Fruit fly (Drosophila melanogaster): ENCODE data around the gene Cog7.

Cog7 gene

DNA sequence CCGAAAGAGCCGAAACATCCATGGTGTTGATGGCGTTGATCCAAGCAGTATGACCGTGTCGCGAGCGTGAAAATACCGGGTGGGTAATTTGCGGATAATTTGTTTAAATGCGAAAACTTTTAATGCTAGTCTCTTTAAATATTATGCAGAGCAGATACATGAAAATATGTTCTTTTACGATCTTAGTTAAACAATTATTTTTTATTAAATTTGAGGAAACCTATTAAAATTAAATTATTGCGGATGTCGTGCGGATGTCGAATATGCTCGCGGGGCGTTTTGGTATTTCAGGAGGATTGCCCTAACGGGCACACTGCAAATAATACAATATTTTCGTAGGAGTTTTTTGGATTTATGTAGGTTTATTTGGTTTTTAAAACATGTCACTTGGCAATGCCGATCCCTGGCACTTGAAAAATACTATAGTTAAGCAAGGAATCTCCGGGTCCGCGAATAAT lies at the start of gene Cog7, which contains the start of the genes CG42557 and CG42558:
Cog7 (minus strand) TSS at position 51 of the 458 bp plus-strand sequence.
CG42557 (plus strand) TSS at position 281 of the 458 bp plus-strand sequence.
CG42558 (plus strand) TSS at position 281 of the 458 bp plus-strand sequence.
- TF ChIP-seq CG32264 (GFP tag; optimal IDR thresholded peaks at IDR 0.05) = no peak
- no peak for TF ChIP-seq Abd-B (GFP tag; optimal IDR thresholded peaks at IDR 0.05)
- TF ChIP-seq OdsH (GFP tag; optimal IDR thresholded peaks at IDR 0.05) = no peak
- TF ChIP-seq tai (GFP tag; optimal IDR thresholded peaks at IDR 0.05) = no peak
- TF ChIP-seq dsf (GFP tag; optimal IDR thresholded peaks at IDR 0.05; ENCODE audit: borderline replicate concordance) = no peak
- TF ChIP-seq GATAd (GFP tag; optimal IDR thresholded peaks at IDR 0.05) = no peak
- TF ChIP-seq Dif (GFP tag; optimal IDR thresholded peaks at IDR 0.05; ENCODE audit: partially characterized antibody) = no peak
- no peak for TF ChIP-seq Hr78 (GFP tag; optimal IDR thresholded peaks at IDR 0.05)
- TF ChIP-seq CrebA (GFP tag; optimal IDR thresholded peaks at IDR 0.05; ENCODE audit: borderline replicate concordance) = no peak

- TF ChIP-seq h (GFP tag; optimal IDR thresholded peaks at IDR 0.05) = peak; percentile 18
- peak; percentile 19 for TF ChIP-seq ey (GFP tag; optimal IDR thresholded peaks at IDR 0.05)
- peak; percentile 14 for TF ChIP-seq rgr (GFP tag; optimal IDR thresholded peaks at IDR 0.05)
- no peak for TF ChIP-seq Myc (optimal IDR thresholded peaks at IDR 0.05)
Measured at dm6 chr3R:29982027-29982426, 49.2 kb upstream of the Cog7 start.

dm6 chr3R:29981479-29981878 lies 48.6 kb upstream of the Cog7 start:
- TF ChIP-seq brk (GFP tag; optimal IDR thresholded peaks at IDR 0.05) = no peak
- TF ChIP-seq h (GFP tag; optimal IDR thresholded peaks at IDR 0.05) = peak; percentile 9

DNA sequence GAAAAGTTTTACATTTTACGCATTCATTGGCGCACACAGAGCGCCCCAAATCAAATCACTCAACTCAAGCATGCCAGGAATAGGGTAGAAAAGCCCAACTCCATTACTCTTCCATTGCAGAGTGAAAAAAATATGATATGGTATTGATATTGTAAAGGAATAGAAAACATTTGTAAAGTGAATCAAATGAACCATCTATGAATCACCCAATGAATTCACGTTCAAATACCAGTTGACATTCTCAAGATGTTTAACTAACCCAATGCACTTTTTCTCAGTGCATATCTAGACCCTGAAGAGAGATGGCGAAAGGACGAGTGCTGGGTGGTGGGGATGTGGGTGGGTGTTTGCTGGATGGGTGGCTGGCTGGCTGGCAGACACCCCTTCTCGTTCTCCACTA lies 45.7 kb upstream of the Cog7 start:
- peak in 1 of 2 experiments; percentile 40 for TF ChIP-seq foxo (GFP tag; optimal IDR thresholded peaks at IDR 0.05)
- no peak for TF ChIP-seq dsf (GFP tag; optimal IDR thresholded peaks at IDR 0.05; ENCODE audit: borderline replicate concordance)
- no peak for TF ChIP-seq tai (GFP tag; optimal IDR thresholded peaks at IDR 0.05)
- TF ChIP-seq CG9705 (GFP tag; optimal IDR thresholded peaks at IDR 0.05) = no peak
- TF ChIP-seq sv (GFP tag; optimal IDR thresholded peaks at IDR 0.05) = no peak
- TF ChIP-seq ey (GFP tag; optimal IDR thresholded peaks at IDR 0.05) = peak; percentile 39
- TF ChIP-seq Hr78 (GFP tag; optimal IDR thresholded peaks at IDR 0.05) = no peak
- TF ChIP-seq jim (GFP tag; optimal IDR thresholded peaks at IDR 0.05) = no peak
- no peak for TF ChIP-seq Myc (optimal IDR thresholded peaks at IDR 0.05)
- TF ChIP-seq woc (GFP tag; optimal IDR thresholded peaks at IDR 0.05) = no peak
- no peak for TF ChIP-seq N (GFP tag; optimal IDR thresholded peaks at IDR 0.05)
- no peak for TF ChIP-seq sage (GFP tag; optimal IDR thresholded peaks at IDR 0.05)
- TF ChIP-seq rgr (GFP tag; optimal IDR thresholded peaks at IDR 0.05) = peak; percentile 32
- TF ChIP-seq brk (GFP tag; optimal IDR thresholded peaks at IDR 0.05) = no peak
- TF ChIP-seq fru (GFP tag; optimal IDR thresholded peaks at IDR 0.05) = peak; percentile 48
- TF ChIP-seq dl (GFP tag; optimal IDR thresholded peaks at IDR 0.05; ENCODE audit: insufficient read depth in 1 of 2, partially characterized antibody in 2 of 2) = no peak
- TF ChIP-seq Hnf4 (GFP tag; optimal IDR thresholded peaks at IDR 0.05) = no peak
- peak; percentile 32 for TF ChIP-seq br (GFP tag; optimal IDR thresholded peaks at IDR 0.05)
- TF ChIP-seq Vsx2 (GFP tag; optimal IDR thresholded peaks at IDR 0.05; ENCODE audit: partially characterized antibody) = no peak
- no peak for TF ChIP-seq lola (GFP tag; optimal IDR thresholded peaks at IDR 0.05)
- TF ChIP-seq psq (GFP tag; optimal IDR thresholded peaks at IDR 0.05) = no peak
- TF ChIP-seq OdsH (GFP tag; optimal IDR thresholded peaks at IDR 0.05) = peak; percentile 24
- TF ChIP-seq GATAd (GFP tag; optimal IDR thresholded peaks at IDR 0.05) = no peak
- TF ChIP-seq Dfd (GFP tag; optimal IDR thresholded peaks at IDR 0.05) = no peak
- no peak for TF ChIP-seq Mio (GFP tag; optimal IDR thresholded peaks at IDR 0.05)
- no peak for TF ChIP-seq dmrt93B (GFP tag; optimal IDR thresholded peaks at IDR 0.05)
- no peak for TF ChIP-seq Hr83 (GFP tag; optimal IDR thresholded peaks at IDR 0.05; ENCODE audit: poor library complexity, severe bottlenecking)
- no peak for TF ChIP-seq pan (optimal IDR thresholded peaks at IDR 0.05)
- no peak for TF ChIP-seq Dif (GFP tag; optimal IDR thresholded peaks at IDR 0.05; ENCODE audit: partially characterized antibody)
- no peak for TF ChIP-seq Jra (GFP tag; optimal IDR thresholded peaks at IDR 0.05)
- peak; percentile 49 for TF ChIP-seq HLH106 (tag; optimal IDR thresholded peaks at IDR 0.05)
- TF ChIP-seq h (GFP tag; optimal IDR thresholded peaks at IDR 0.05) = peak; percentile 46
- TF ChIP-seq CG32264 (GFP tag; optimal IDR thresholded peaks at IDR 0.05) = no peak
- TF ChIP-seq Abd-B (GFP tag; optimal IDR thresholded peaks at IDR 0.05) = no peak
- TF ChIP-seq Sp1 (GFP tag; optimal IDR thresholded peaks at IDR 0.05) = peak; percentile 32
- no peak for TF ChIP-seq Rel (GFP tag; optimal IDR thresholded peaks at IDR 0.05)
- no peak for TF ChIP-seq Rel (tag; optimal IDR thresholded peaks at IDR 0.05)
- TF ChIP-seq usp (GFP tag; optimal IDR thresholded peaks at IDR 0.05) = no peak
- TF ChIP-seq CrebA (GFP tag; optimal IDR thresholded peaks at IDR 0.05; ENCODE audit: borderline replicate concordance) = no peak
